Fruit fly (Drosophila melanogaster) whole organism, embryonic: ENCODE data around the gene CG18747.

Experiments
- Ada2b ChIP-seq: fragments of 200-800 bp; sonication (Bioruptor generic); IDR thresholded peaks from 2 replicates; pipeline ENCODE4 v1.3.6; 2022; ENCODE audit warnings: missing biosample characterization, missing genetic modification characterization
- CG10209 ChIP-seq: fragments of 200-800 bp; sonication (Bioruptor generic); optimal IDR thresholded peaks from 3 replicates; lab custom pipeline; 2017; ENCODE audit warnings: missing biosample characterization, mild to moderate bottlenecking, missing genetic modification characterization, missing genetic modification reagents
- CG10543 ChIP-seq: fragments of 200-800 bp; sonication (Bioruptor generic); optimal IDR thresholded peaks from 3 replicates; lab custom pipeline; 2017; ENCODE audit warnings: missing biosample characterization, mild to moderate bottlenecking, missing genetic modification characterization, moderate library complexity
- CG11093 ChIP-seq: fragments of 200-800 bp; sonication (Bioruptor generic); IDR thresholded peaks from 3 replicates; pipeline ENCODE4 v1.3.6; 2022; ENCODE audit warnings: missing biosample characterization, missing genetic modification characterization
- CG11456 ChIP-seq: fragments of 200-800 bp; sonication (Bioruptor generic); IDR thresholded peaks from 3 replicates; pipeline ENCODE4 v1.3.6; 2022; ENCODE audit warnings: missing biosample characterization, missing genetic modification characterization
- CG12104 ChIP-seq: fragments of 200-800 bp; sonication (Bioruptor generic); optimal IDR thresholded peaks from 3 replicates; lab custom pipeline; 2016; ENCODE audit warnings: missing biosample characterization, missing genetic modification characterization
- CG12391 ChIP-seq: fragments of 200-800 bp; sonication (Bioruptor generic); optimal IDR thresholded peaks from 3 replicates; lab custom pipeline; 2018; ENCODE audit warnings: missing biosample characterization, mild to moderate bottlenecking, missing genetic modification characterization, moderate library complexity
- CG13296 ChIP-seq: fragments of 200-800 bp; sonication (Bioruptor generic); optimal IDR thresholded peaks from 3 replicates; lab custom pipeline; 2018; ENCODE audit warnings: missing biosample characterization, mild to moderate bottlenecking, missing genetic modification characterization
- CG13775 ChIP-seq: fragments of 200-800 bp; sonication (Bioruptor generic); optimal IDR thresholded peaks from 3 replicates; lab custom pipeline; 2017; ENCODE audit warnings: missing biosample characterization, mild to moderate bottlenecking, missing genetic modification characterization
- CG15011 ChIP-seq: fragments of 200-800 bp; sonication (Bioruptor generic); optimal IDR thresholded peaks from 3 replicates; lab custom pipeline; 2018; ENCODE audit warnings: missing biosample characterization, mild to moderate bottlenecking, missing genetic modification characterization
- CG2120 ChIP-seq: fragments of 200-800 bp; sonication (Bioruptor generic); optimal IDR thresholded peaks from 3 replicates; lab custom pipeline; 2016; ENCODE audit warnings: missing biosample characterization, missing genetic modification characterization
- CG2129 ChIP-seq: fragments of 200-800 bp; sonication (Bioruptor generic); IDR thresholded peaks from 2 replicates; pipeline ENCODE4 v1.3.6; 2022; ENCODE audit warnings: missing biosample characterization, missing genetic modification characterization; ENCODE audit not compliant: partially characterized antibody
- CG4328 ChIP-seq: fragments of 200-800 bp; sonication (Bioruptor generic); optimal IDR thresholded peaks from 3 replicates; lab custom pipeline; 2017; ENCODE audit warnings: missing biosample characterization, missing genetic modification reagents, missing genetic modification characterization
- CG4820 ChIP-seq: fragments of 200-800 bp; sonication (Bioruptor generic); optimal IDR thresholded peaks from 3 replicates; lab custom pipeline; 2016; ENCODE audit warnings: missing biosample characterization, missing genetic modification characterization
- CG5245 ChIP-seq: fragments of 200-800 bp; sonication (Bioruptor generic); optimal IDR thresholded peaks from 3 replicates; lab custom pipeline; 2016; ENCODE audit warnings: missing biosample characterization, missing genetic modification characterization
- CG7786 ChIP-seq: fragments of 200-800 bp; sonication (Bioruptor generic); optimal IDR thresholded peaks from 2 replicates; lab custom pipeline; 2016; ENCODE audit warnings: missing biosample characterization, missing genetic modification characterization
- CG8089 ChIP-seq: fragments of 200-800 bp; sonication (Bioruptor generic); optimal IDR thresholded peaks from 3 replicates; lab custom pipeline; 2016; ENCODE audit warnings: missing biosample characterization, missing genetic modification characterization
- CG9932 ChIP-seq: fragments of 200-800 bp; sonication (Bioruptor generic); IDR thresholded peaks from 2 replicates; pipeline ENCODE4 v1.3.6; 2022; ENCODE audit warnings: missing biosample characterization, missing genetic modification characterization
- Camta ChIP-seq: fragments of 200-800 bp; sonication (Bioruptor generic); optimal IDR thresholded peaks from 2 replicates; lab custom pipeline; 2016; ENCODE audit warnings: missing biosample characterization, missing genetic modification characterization
- Fer2 ChIP-seq: fragments of 200-800 bp; sonication (Bioruptor generic); optimal IDR thresholded peaks from 2 replicates; lab custom pipeline; 2018; ENCODE audit warnings: missing biosample characterization, mild to moderate bottlenecking, missing genetic modification characterization, moderate library complexity
- Hmr ChIP-seq: fragments of 200-800 bp; sonication (Bioruptor generic); optimal IDR thresholded peaks from 3 replicates; lab custom pipeline; 2017; ENCODE audit warnings: mild to moderate bottlenecking, missing biosample characterization, missing genetic modification reagents, missing genetic modification characterization
- Med ChIP-seq: fragments of 200-800 bp; sonication (Bioruptor generic); peaks from one replicate; lab custom pipeline; 2016; ENCODE audit warnings: missing biosample characterization, missing genetic modification characterization, mild to moderate bottlenecking, inconsistent platforms, moderate library complexity
- Sox100B ChIP-seq: fragments of 200-800 bp; sonication (Bioruptor generic); optimal IDR thresholded peaks from 3 replicates; lab custom pipeline; 2018; ENCODE audit warnings: missing biosample characterization, mild to moderate bottlenecking, missing genetic modification characterization
- ab ChIP-seq: fragments of 200-800 bp; sonication (Bioruptor generic); optimal IDR thresholded peaks from 2 replicates; lab custom pipeline; 2016; ENCODE audit warnings: missing biosample characterization, missing genetic modification characterization
- al ChIP-seq: fragments of 200-800 bp; sonication (Bioruptor generic); IDR thresholded peaks from 2 replicates; pipeline ENCODE4 v1.3.6; 2022; ENCODE audit warnings: missing biosample characterization, missing genetic modification characterization
- bab2 ChIP-seq: fragments of 200-800 bp; sonication (Bioruptor generic); optimal IDR thresholded peaks from 2 replicates; lab custom pipeline; 2016; ENCODE audit warnings: missing biosample characterization, missing genetic modification characterization
- btn ChIP-seq: fragments of 200-800 bp; sonication (Bioruptor generic); optimal IDR thresholded peaks from 2 replicates; lab custom pipeline; 2016; ENCODE audit warnings: missing biosample characterization, missing genetic modification characterization
- cad ChIP-seq: fragments of >200 bp; optimal IDR thresholded peaks from 2 replicates; lab custom pipeline; 2017; ENCODE audit warnings: missing biosample characterization, missing genetic modification characterization
- caup ChIP-seq: fragments of 200-800 bp; sonication (Bioruptor generic); optimal IDR thresholded peaks from 3 replicates; lab custom pipeline; 2017; ENCODE audit warnings: missing biosample characterization, mild to moderate bottlenecking, missing genetic modification characterization, moderate library complexity; ENCODE audit not compliant: severe bottlenecking
- cg ChIP-seq: fragments of 200-800 bp; sonication (Bioruptor generic); optimal IDR thresholded peaks from 3 replicates; lab custom pipeline; 2019; ENCODE audit warnings: missing biosample characterization, mild to moderate bottlenecking, missing genetic modification characterization, moderate library complexity
- chinmo ChIP-seq: fragments of 200-800 bp; sonication (Bioruptor generic); IDR thresholded peaks from 4 replicates; pipeline ENCODE4 v1.3.6; 2022; ENCODE audit warnings: missing biosample characterization, missing genetic modification characterization; ENCODE audit not compliant: partially characterized antibody
- chm ChIP-seq: fragments of 200-800 bp; sonication (Bioruptor generic); IDR thresholded peaks from 2 replicates; pipeline ENCODE4 v1.3.6; 2022; ENCODE audit warnings: missing biosample characterization, missing genetic modification characterization
- croc ChIP-seq: fragments of 200-800 bp; sonication (Bioruptor generic); conservative IDR thresholded peaks from 3 replicates; pipeline ENCODE4 v1.3.6; 2022; ENCODE audit warnings: missing biosample characterization, missing genetic modification characterization
- dati ChIP-seq: fragments of 200-800 bp; sonication (Bioruptor generic); IDR thresholded peaks from 2 replicates; pipeline ENCODE4 v1.3.6; 2022; ENCODE audit warnings: missing biosample characterization, missing genetic modification characterization
- exex ChIP-seq: fragments of 200-800 bp; sonication (Bioruptor generic); optimal IDR thresholded peaks from 4 replicates; lab custom pipeline; 2018; ENCODE audit warnings: missing biosample characterization, mild to moderate bottlenecking, missing genetic modification characterization, moderate library complexity
- fd96Cb ChIP-seq: fragments of 200-800 bp; sonication (Bioruptor generic); optimal IDR thresholded peaks from 2 replicates; lab custom pipeline; 2018; ENCODE audit warnings: missing biosample characterization, mild to moderate bottlenecking, missing genetic modification characterization, moderate library complexity
- gcm2 ChIP-seq: fragments of 200-800 bp; sonication (Bioruptor generic); optimal IDR thresholded peaks from 2 replicates; lab custom pipeline; 2016; ENCODE audit warnings: missing biosample characterization, missing genetic modification characterization
- her ChIP-seq: fragments of 200-800 bp; sonication (Bioruptor generic); optimal IDR thresholded peaks from 2 replicates; lab custom pipeline; 2016; ENCODE audit warnings: missing biosample characterization, missing genetic modification characterization
- inv ChIP-seq: fragments of 200-800 bp; sonication (Bioruptor generic); IDR thresholded peaks from 2 replicates; pipeline ENCODE4 v1.3.6; 2022; ENCODE audit warnings: missing biosample characterization, missing genetic modification characterization; ENCODE audit not compliant: partially characterized antibody
- jing ChIP-seq: fragments of 200-800 bp; sonication (Bioruptor generic); optimal IDR thresholded peaks from 2 replicates; lab custom pipeline; 2018; ENCODE audit warnings: missing biosample characterization, mild to moderate bottlenecking, missing genetic modification characterization
- jumu ChIP-seq: fragments of 200-800 bp; sonication (Bioruptor generic); optimal IDR thresholded peaks from 3 replicates; lab custom pipeline; 2016; ENCODE audit warnings: missing biosample characterization, missing genetic modification characterization
- lilli ChIP-seq: fragments of 200-800 bp; sonication (Bioruptor generic); optimal IDR thresholded peaks from 3 replicates; lab custom pipeline; 2016; ENCODE audit warnings: missing biosample characterization, missing genetic modification characterization
- nerfin-1 ChIP-seq: fragments of 200-800 bp; sonication (Bioruptor generic); optimal IDR thresholded peaks from 3 replicates; lab custom pipeline; 2019; ENCODE audit warnings: missing biosample characterization, mild to moderate bottlenecking, missing genetic modification characterization, moderate library complexity
- nmo ChIP-seq: fragments of 200-800 bp; sonication (Bioruptor generic); optimal IDR thresholded peaks from 2 replicates; lab custom pipeline; 2018; ENCODE audit warnings: missing biosample characterization, mild to moderate bottlenecking, missing genetic modification characterization, moderate library complexity
- nom ChIP-seq: fragments of 200-800 bp; sonication (Bioruptor generic); optimal IDR thresholded peaks from 2 replicates; lab custom pipeline; 2017; ENCODE audit warnings: missing biosample characterization, missing genetic modification characterization, mild to moderate bottlenecking, moderate library complexity, missing genetic modification reagents
- sc ChIP-seq, 3 experiments: fragments of >200 bp in 2 of 3; fragments of 200-800 bp in 1 of 3; sonication (Bioruptor generic) in 1 of 3; optimal IDR thresholded peaks; 2 replicates in 2 of 3; 3 replicates in 1 of 3; lab custom pipeline; 2017; ENCODE audit warnings: mild to moderate bottlenecking in 1 of 3, missing biosample characterization in 1 of 3, missing genetic modification characterization in 1 of 3, missing genetic modification reagents in 1 of 3
- scrt ChIP-seq: fragments of 200-800 bp; sonication (Bioruptor generic); optimal IDR thresholded peaks from 2 replicates; lab custom pipeline; 2018; ENCODE audit warnings: missing biosample characterization, mild to moderate bottlenecking, missing genetic modification characterization, moderate library complexity
- tup ChIP-seq: fragments of 200-800 bp; sonication (Bioruptor generic); optimal IDR thresholded peaks from 2 replicates; lab custom pipeline; 2016; ENCODE audit warnings: missing biosample characterization, mild to moderate bottlenecking, missing genetic modification characterization, moderate library complexity
- zfh2 ChIP-seq: fragments of 200-800 bp; sonication (Bioruptor generic); optimal IDR thresholded peaks from 2 replicates; lab custom pipeline; 2016; ENCODE audit warnings: missing biosample characterization, missing genetic modification characterization

The CG18747 gene

DNA sequence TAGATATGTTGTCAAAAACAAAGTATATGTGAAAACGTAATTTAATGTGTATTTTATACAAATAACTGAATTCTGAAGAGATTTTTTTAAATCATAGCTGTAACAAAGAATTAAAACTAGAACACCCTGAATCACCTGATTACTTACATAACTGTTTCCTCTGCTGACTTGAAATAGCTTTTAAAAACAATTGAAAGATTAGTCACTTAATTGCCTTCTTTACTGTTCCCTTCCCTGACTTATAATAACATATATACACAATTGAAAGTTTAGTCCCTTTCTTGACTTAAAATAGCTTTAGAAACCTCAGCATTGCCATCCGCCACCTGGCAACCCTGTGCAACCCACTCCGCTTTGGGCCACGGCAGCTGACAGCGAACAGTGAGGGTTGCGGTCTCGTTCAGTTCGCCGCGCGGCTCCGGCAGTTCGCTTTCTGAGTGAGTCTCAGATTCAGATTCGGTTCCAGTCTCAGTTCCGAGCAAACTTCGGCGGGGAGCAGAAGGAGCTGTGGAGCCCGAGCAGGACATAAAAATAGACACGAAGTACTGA lies 30.8 kb upstream of the CG18747 start, which contains the start of gene CG34384 (continued):
- peak; percentile 33 for TF ChIP-seq CG10209 (GFP tag; lab: Kevin White, UChicago)
- TF ChIP-seq fd96Cb (tag; lab: Kevin White, UChicago), result peak; percentile 31
- TF ChIP-seq al (GFP tag; lab: Robert Waterston, UW), result no peak
- TF ChIP-seq jing, result no peak
- TF ChIP-seq CG2120, result peak; percentile 77
- TF ChIP-seq Ada2b (GFP tag; lab: Robert Waterston, UW), result no peak
- TF ChIP-seq jumu (GFP tag; lab: Kevin White, UChicago), result peak; percentile 45
- no peak for TF ChIP-seq scrt
- TF ChIP-seq CG4820, result peak; percentile 60
- TF ChIP-seq caup (GFP tag; lab: Kevin White, UChicago), result peak; percentile 59
- TF ChIP-seq Camta, result peak; percentile 46
- peak; percentile 64 for TF ChIP-seq CG15011 (GFP tag; lab: Kevin White, UChicago)
- TF ChIP-seq tup, result no peak
- no peak for TF ChIP-seq cad (GFP tag; lab: Kevin White, UChicago)
- TF ChIP-seq CG11093 (GFP tag; lab: Robert Waterston, UW), result no peak
- peak; percentile 38 for TF ChIP-seq bab2
- TF ChIP-seq CG9932 (GFP tag; lab: Robert Waterston, UW), result peak; percentile 51
- peak; percentile 58 for TF ChIP-seq lilli
- no peak for TF ChIP-seq chm
- TF ChIP-seq inv, result no peak
- peak; percentile 42 for TF ChIP-seq zfh2 (GFP tag; lab: Kevin White, UChicago)
- TF ChIP-seq CG10543 (GFP tag; lab: Kevin White, UChicago), result peak; percentile 84
- no peak for TF ChIP-seq gcm2 (GFP tag; lab: Kevin White, UChicago)
- no peak for TF ChIP-seq chinmo (GFP tag; lab: Robert Waterston, UW)
- peak; percentile 25 for TF ChIP-seq Fer2 (tag; lab: Kevin White, UChicago)
- peak; percentile 62 for TF ChIP-seq nmo (GFP tag; lab: Kevin White, UChicago)
- TF ChIP-seq CG7786 (GFP tag; lab: Kevin White, UChicago), result peak; percentile 35
- peak; percentile 73 for TF ChIP-seq Sox100B (GFP tag; lab: Kevin White, UChicago)
- TF ChIP-seq CG2129 (GFP tag; lab: Robert Waterston, UW), result no peak
- peak; percentile 78 for TF ChIP-seq Med (GFP tag; lab: Kevin White, UChicago)
- TF ChIP-seq nerfin-1 (tag; lab: Kevin White, UChicago), result peak; percentile 45
- no peak for TF ChIP-seq her (GFP tag; lab: Kevin White, UChicago)
- no peak for TF ChIP-seq ab (GFP tag; lab: Kevin White, UChicago)
- TF ChIP-seq CG11456 (GFP tag; lab: Robert Waterston, UW), result 0 out of 3 replicates have a peak, but pooled peaks have one; percentile 68
- peak; percentile 17 for TF ChIP-seq exex (tag; lab: Kevin White, UChicago)
- TF ChIP-seq sc (optimal IDR thresholded peaks at IDR 0.05; lab: Kevin White, UChicago), result no peak
- no peak for TF ChIP-seq sc (GFP tag; optimal IDR thresholded peaks at IDR 0.05; lab: Kevin White, UChicago)
- TF ChIP-seq nom, result no peak
- peak; percentile 42 for TF ChIP-seq CG5245 (GFP tag; lab: Kevin White, UChicago)
- peak; percentile 76 for TF ChIP-seq Hmr (GFP tag; lab: Kevin White, UChicago)
- TF ChIP-seq CG12104 (GFP tag; lab: Kevin White, UChicago), result peak; percentile 72
- TF ChIP-seq CG12391 (tag; lab: Kevin White, UChicago), result peak; percentile 45
- TF ChIP-seq cg (GFP tag; lab: Kevin White, UChicago), result no peak
- peak; percentile 67 for TF ChIP-seq CG13296 (GFP tag; lab: Kevin White, UChicago)
- 0 out of 3 replicates have a peak, but pooled peaks have one; percentile 36 for TF ChIP-seq croc (GFP tag; lab: Robert Waterston, UW)
- TF ChIP-seq dati (GFP tag; lab: Robert Waterston, UW), result no peak
- peak; percentile 33 for TF ChIP-seq btn (GFP tag; lab: Kevin White, UChicago)
- peak; percentile 75 for TF ChIP-seq CG4328 (GFP tag; lab: Kevin White, UChicago)
- peak; percentile 56 for TF ChIP-seq CG13775 (GFP tag; lab: Kevin White, UChicago)
- TF ChIP-seq CG8089, result peak; percentile 8
